Fruit fly (Drosophila melanogaster) S2 (cell line): ENCODE data around the gene LysD.

Source experiments
- CG8478 ChIP-seq: fragments of >200 bp; optimal IDR thresholded peaks from 2 replicates; lab custom pipeline; 2018
- CTCF ChIP-seq, 2 experiments: fragments of >200 bp; optimal IDR thresholded peaks; 2 replicates each; lab custom pipeline; 2018

dm6 chr3L:1251712-1252111 lies 40.7 kb upstream of the LysD start, which contains the start of the genes CG9130 and CG9133:
- TF ChIP-seq CG8478 (lab: Kevin White, UChicago) (no peak), CTCF (optimal IDR thresholded peaks at IDR 0.05; lab: Kevin White, UChicago) (no peak)
